Worm (Caenorhabditis elegans) whole organism, dauer: ENCODE results near the gene W05E10.5.

Experiments
- unc-62 ChIP-seq: sonication (generic microtip); optimal IDR thresholded peaks from 2 replicates; lab custom pipeline; 2017; ENCODE audit warnings: missing biosample characterization, missing genetic modification reagents, missing genetic modification characterization

The W05E10.5 gene

DNA sequence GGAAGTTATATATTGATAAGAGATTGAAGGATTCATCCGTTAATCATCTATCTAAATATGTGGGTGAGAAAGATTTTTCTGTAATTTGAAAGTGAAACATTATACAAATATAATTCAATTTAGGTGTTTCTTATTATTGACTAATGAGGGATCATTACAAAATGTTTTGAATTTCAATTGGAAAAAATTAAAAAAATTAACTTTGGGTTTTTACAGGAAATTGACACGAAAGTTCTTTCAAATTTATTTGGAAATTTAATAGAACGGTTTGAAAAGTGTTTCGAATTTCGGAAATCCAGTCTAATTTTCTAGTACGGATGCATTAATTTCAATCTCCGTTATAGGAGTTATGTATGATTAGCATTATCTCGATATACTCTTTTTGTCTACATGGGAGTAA is 42.4 kb downstream of the W05E10.5 start:
- TF ChIP-seq unc-62 (GFP tag; lab: Kevin White, UChicago) = no peak

DNA sequence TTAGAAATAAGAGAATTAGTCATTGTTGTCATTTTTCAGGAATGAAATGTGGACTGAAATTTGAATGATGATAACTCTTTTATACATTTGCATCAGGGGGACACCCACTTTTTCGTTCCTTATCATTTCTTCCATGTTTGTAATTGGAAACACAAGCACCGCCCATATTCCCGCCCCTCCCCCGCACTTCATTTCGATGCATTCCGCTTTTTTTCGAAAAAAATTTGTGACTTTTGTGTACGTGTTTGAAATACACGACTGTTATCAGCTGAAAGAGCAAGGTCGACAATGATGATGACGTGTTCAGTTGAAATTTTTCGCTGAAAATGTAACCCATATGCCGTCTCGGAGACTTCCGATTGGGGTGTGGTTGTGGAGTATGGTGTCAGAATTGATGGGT is 44.8 kb downstream of the W05E10.5 start, which contains the start of gene zip-10:
Gene zip-10 (minus strand): TSS at position 43 of the 400 bp plus-strand sequence.
- no peak for TF ChIP-seq unc-62 (GFP tag; lab: Kevin White, UChicago)

DNA sequence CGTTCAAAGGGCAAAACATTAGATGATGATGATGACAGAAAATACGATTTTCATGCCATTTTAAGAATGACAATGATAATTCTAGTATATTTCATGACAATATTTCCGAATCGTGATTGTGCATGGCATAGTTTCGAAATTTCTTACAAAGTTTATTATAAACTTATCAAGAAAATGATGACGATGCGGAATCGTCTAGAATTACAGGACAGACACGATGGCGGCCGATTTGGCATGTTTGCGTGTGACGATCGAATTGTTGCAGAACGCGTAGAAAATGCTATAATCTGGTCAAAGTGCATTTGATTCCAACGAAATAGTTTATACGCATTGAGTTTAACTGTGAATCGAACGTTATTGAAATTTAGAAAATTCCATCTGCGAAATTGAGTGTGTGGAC is 46.2 kb downstream of the W05E10.5 start:
- TF ChIP-seq unc-62 (GFP tag; lab: Kevin White, UChicago) = no peak

DNA sequence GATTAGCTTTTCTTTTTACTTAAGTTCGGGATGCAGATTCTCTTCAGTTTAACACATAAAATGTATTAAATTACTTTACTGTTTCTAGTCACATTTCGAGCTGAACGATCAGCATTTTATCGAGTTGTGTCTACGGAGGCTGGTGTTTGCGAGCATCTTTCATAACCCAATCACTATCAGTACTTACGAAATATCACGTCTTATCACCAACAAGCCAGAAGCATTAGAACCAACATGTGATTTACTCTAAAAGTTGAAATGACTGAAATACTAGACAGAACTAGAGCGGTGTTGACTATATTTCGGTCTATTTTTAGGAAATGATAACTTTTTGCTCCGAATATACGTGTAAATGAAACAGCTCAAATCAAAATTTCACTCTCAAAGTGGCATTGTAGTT is 47.1 kb downstream of the W05E10.5 start:
- TF ChIP-seq unc-62 (GFP tag; lab: Kevin White, UChicago) = no peak

DNA sequence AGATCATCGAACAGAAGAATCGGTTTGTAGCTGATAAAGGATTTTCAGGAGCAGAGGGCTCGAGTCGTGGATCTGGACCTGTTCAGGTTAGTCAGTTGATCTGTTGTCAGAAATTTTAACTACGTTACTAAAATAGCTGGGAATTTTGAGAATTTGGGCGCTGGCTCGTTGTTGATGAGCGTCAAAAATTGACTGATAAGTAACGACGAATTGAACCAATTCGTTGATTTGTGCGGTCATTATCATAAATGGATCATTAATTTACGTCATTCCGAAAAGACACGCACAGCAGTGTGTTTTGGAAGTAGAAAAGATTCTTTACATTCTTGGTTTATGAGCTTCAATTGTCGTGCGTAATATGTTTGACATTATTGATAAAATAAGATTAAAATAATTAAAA is 47.7 kb downstream of the W05E10.5 start:
- TF ChIP-seq unc-62 (GFP tag; lab: Kevin White, UChicago) = no peak

DNA sequence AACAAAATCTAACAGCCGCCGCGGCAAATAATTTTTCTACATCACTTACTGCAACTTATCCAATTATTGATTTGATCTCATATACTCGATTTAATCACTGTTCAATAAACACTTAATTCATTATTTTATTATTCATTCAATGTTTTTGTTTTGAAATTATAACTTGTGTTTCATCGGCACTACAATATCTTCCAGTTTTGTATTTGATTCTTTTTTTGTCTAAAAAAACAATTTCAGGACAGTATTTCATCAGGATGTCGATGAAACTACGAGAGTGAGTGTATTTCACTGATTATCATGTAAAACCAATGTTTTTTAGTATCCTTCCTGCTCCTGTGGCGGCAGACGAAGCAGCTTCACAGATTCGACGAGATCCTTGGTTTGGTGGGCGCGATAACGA is 50.3 kb downstream of the W05E10.5 start, which contains the start of gene skp-1:
Gene skp-1 (plus strand): TSS at position 238 of the 400 bp plus-strand sequence.
- TF ChIP-seq unc-62 (GFP tag; lab: Kevin White, UChicago) = no peak

DNA sequence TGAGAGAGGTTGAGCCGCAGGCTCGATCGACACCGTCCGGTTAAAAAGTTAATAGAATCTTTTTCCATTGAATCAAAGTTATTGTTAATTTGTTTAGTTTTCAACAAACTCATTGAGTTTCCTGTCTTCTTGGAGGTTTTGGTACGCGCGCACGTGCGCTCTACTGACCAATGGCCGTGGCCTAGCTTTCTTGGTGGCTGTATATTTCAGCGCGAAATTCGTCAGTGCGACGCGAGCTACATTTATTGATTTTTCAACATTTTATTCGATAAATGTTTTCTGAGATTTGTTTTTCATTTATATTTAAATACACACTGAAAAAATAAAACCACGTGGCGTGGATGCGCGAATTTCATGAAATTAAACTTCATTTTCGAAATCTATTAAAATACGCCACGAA is 51.3 kb downstream of the W05E10.5 start, which contains the start of gene bir-1:
Gene bir-1 (plus strand): TSS at position 312 of the 400 bp plus-strand sequence.
- TF ChIP-seq unc-62 (GFP tag; lab: Kevin White, UChicago) = no peak
